Fruit fly (Drosophila melanogaster) whole organism, pupa: ENCODE measurements around the gene Hipk.

Source experiments
- CG10348 ChIP-seq: fragments of 200-800 bp; sonication (Bioruptor generic); IDR thresholded peaks from 2 replicates; pipeline ENCODE4 v1.3.6; 2022; ENCODE audit warnings: missing biosample characterization, missing genetic modification characterization
- CG12605 ChIP-seq: fragments of 200-800 bp; sonication (Bioruptor generic); IDR thresholded peaks from 2 replicates; pipeline ENCODE4 v1.3.6; 2022; ENCODE audit warnings: missing biosample characterization, missing genetic modification characterization
- CG13204 ChIP-seq: fragments of 200-800 bp; sonication (Bioruptor generic); optimal IDR thresholded peaks from 2 replicates; lab custom pipeline; 2018; ENCODE audit warnings: missing biosample characterization, mild to moderate bottlenecking, missing genetic modification characterization, moderate library complexity
- CG14655 ChIP-seq: fragments of 200-800 bp; sonication (Bioruptor generic); optimal IDR thresholded peaks from 3 replicates; lab custom pipeline; 2017; ENCODE audit warnings: mild to moderate bottlenecking, missing biosample characterization, missing genetic modification reagents, missing genetic modification characterization
- CG15710 ChIP-seq: fragments of 200-800 bp; sonication (Bioruptor generic); optimal IDR thresholded peaks from 2 replicates; lab custom pipeline; 2018; ENCODE audit warnings: missing biosample characterization, mild to moderate bottlenecking, missing genetic modification characterization, moderate library complexity
- CG17806 ChIP-seq: fragments of 200-800 bp; sonication (Bioruptor generic); optimal IDR thresholded peaks from 2 replicates; lab custom pipeline; 2018; ENCODE audit warnings: missing biosample characterization, mild to moderate bottlenecking, missing genetic modification characterization, moderate library complexity
- CG32121 ChIP-seq: fragments of 200-800 bp; sonication (Bioruptor generic); IDR thresholded peaks from 2 replicates; pipeline ENCODE4 v1.3.6; 2022; ENCODE audit warnings: missing biosample characterization, missing genetic modification characterization
- CG34367 ChIP-seq: fragments of 200-800 bp; sonication (Bioruptor generic); optimal IDR thresholded peaks from 2 replicates; lab custom pipeline; 2018; ENCODE audit warnings: missing biosample characterization, mild to moderate bottlenecking, missing genetic modification characterization
- CG4496 ChIP-seq: fragments of 200-800 bp; sonication (Bioruptor generic); IDR thresholded peaks from 3 replicates; pipeline ENCODE4 v1.3.6; 2022; ENCODE audit warnings: missing biosample characterization, missing genetic modification characterization
- CG8159 ChIP-seq: fragments of 200-800 bp; sonication (Bioruptor generic); optimal IDR thresholded peaks from 3 replicates; lab custom pipeline; 2018; ENCODE audit warnings: missing biosample characterization, mild to moderate bottlenecking, missing genetic modification characterization, moderate library complexity
- CG8301 ChIP-seq: fragments of 200-800 bp; sonication (Bioruptor generic); optimal IDR thresholded peaks from 2 replicates; lab custom pipeline; 2018; ENCODE audit warnings: missing biosample characterization, mild to moderate bottlenecking, missing genetic modification characterization
- CG9948 ChIP-seq: fragments of 200-800 bp; sonication (Bioruptor generic); optimal IDR thresholded peaks from 2 replicates; lab custom pipeline; 2018; ENCODE audit warnings: missing biosample characterization, mild to moderate bottlenecking, missing genetic modification characterization, moderate library complexity
- D1 ChIP-seq: fragments of 200-800 bp; sonication (Bioruptor generic); optimal IDR thresholded peaks from 2 replicates; lab custom pipeline; 2018; ENCODE audit warnings: missing biosample characterization, mild to moderate bottlenecking, missing genetic modification characterization, moderate library complexity
- EcR ChIP-seq: fragments of 200-800 bp; sonication (Bioruptor generic); optimal IDR thresholded peaks from 3 replicates; lab custom pipeline; 2019; ENCODE audit warnings: missing biosample characterization, missing genetic modification characterization, mild to moderate bottlenecking, moderate library complexity, missing genetic modification reagents
- Ets98B ChIP-seq: fragments of 200-800 bp; sonication (Bioruptor generic); IDR thresholded peaks from 2 replicates; pipeline ENCODE4 v1.3.6; 2022; ENCODE audit warnings: missing biosample characterization, missing genetic modification characterization
- Pif1A ChIP-seq: fragments of 200-800 bp; sonication (Bioruptor generic); optimal IDR thresholded peaks from 3 replicates; lab custom pipeline; 2016; ENCODE audit warnings: missing biosample characterization, missing genetic modification characterization
- Pif1B ChIP-seq: fragments of 200-800 bp; sonication (Bioruptor generic); optimal IDR thresholded peaks from 3 replicates; lab custom pipeline; 2016; ENCODE audit warnings: missing biosample characterization, missing genetic modification characterization
- Snoo ChIP-seq: fragments of 200-800 bp; sonication (Bioruptor generic); optimal IDR thresholded peaks from 3 replicates; lab custom pipeline; 2017; ENCODE audit warnings: missing biosample characterization, mild to moderate bottlenecking, missing genetic modification characterization, inconsistent platforms
- fd96Ca ChIP-seq: fragments of 200-800 bp; sonication (Bioruptor generic); IDR thresholded peaks from 3 replicates; pipeline ENCODE4 v1.3.6; 2022; ENCODE audit warnings: missing biosample characterization, missing genetic modification characterization
- gl ChIP-seq: fragments of 200-800 bp; sonication (Bioruptor generic); optimal IDR thresholded peaks from 2 replicates; lab custom pipeline; 2018; ENCODE audit warnings: missing biosample characterization, mild to moderate bottlenecking, missing genetic modification characterization
- rn ChIP-seq: fragments of 200-800 bp; sonication (Bioruptor generic); IDR thresholded peaks from 2 replicates; pipeline ENCODE4 v1.3.6; 2022; ENCODE audit warnings: missing biosample characterization, missing genetic modification characterization

Hipk gene

DNA sequence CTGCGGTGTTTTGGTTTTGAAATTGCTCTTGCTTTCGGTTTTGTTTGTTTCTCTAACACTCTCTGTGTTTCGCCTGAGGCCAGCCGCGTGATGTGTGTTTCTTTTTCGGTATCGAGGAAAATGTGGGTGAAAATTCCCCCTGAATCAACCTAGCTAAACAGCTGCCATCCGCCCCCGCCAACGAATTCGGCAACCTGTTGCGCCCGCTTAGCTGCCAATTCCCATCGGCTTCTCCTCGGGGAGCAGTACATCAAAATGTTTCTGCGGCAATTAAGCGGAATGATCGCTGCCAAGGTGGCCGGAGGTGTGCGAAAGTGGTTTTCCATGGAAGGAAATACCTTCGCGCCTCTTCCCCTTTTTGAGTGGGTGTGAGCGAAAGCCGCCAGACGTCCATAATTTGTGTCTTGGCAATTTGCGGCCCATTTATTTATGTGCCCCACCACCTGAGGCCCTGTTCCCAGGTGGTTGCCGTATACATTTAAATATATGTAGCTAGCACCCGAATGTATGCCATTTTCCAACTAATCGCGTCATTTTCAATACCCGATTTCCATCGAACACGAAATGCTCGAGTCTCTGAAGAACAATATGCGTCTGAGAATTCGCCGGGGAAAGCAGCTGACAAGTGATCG lies 43.8 kb downstream of the Hipk start:
- no peak for TF ChIP-seq rn
- no peak for TF ChIP-seq CG9948 (tag; lab: Kevin White, UChicago)
- no peak for TF ChIP-seq CG34367 (tag; lab: Kevin White, UChicago)
- no peak for TF ChIP-seq CG4496
- no peak for TF ChIP-seq CG14655 (GFP tag; lab: Kevin White, UChicago)
- no peak for TF ChIP-seq gl
- TF ChIP-seq Pif1B (GFP tag; lab: Kevin White, UChicago): no peak
- TF ChIP-seq CG8159: no peak
- TF ChIP-seq D1 (tag; lab: Kevin White, UChicago): no peak
- TF ChIP-seq CG12605 (GFP tag; lab: Robert Waterston, UW): no peak
- no peak for TF ChIP-seq fd96Ca
- no peak for TF ChIP-seq CG10348
- TF ChIP-seq EcR (GFP tag; lab: Kevin White, UChicago): no peak
- TF ChIP-seq Pif1A (GFP tag; lab: Kevin White, UChicago): no peak
- TF ChIP-seq CG32121: no peak
- TF ChIP-seq CG15710 (tag; lab: Kevin White, UChicago): no peak
- TF ChIP-seq, all 21 proteins: peak for 0

DNA sequence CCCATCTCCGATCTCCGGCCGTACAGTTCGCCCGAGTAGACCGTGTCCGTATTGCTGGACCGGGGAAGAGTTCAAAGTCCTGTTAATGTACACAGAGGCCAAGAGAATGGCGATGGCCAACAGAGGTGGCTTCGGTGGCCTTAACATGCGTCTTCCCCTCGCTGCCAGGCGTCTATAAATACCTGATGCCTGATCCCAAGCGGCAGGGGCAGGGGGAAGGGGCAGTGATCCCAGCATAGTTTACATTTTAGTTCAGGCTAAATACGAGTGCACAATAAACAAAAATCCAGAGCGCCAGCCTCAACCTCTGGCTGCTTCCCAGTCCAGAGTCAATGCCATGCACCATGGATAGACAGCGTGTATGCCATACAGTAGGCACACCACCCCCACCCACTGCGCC lies 45.0 kb downstream of the Hipk start:
- TF ChIP-seq Pif1B (GFP tag; lab: Kevin White, UChicago): no peak
- no peak for TF ChIP-seq rn
- no peak for TF ChIP-seq CG13204 (GFP tag; lab: Kevin White, UChicago)
- no peak for TF ChIP-seq CG17806 (tag; lab: Kevin White, UChicago)
- TF ChIP-seq fd96Ca: no peak
- peak; percentile 23 for TF ChIP-seq EcR (GFP tag; lab: Kevin White, UChicago)

DNA sequence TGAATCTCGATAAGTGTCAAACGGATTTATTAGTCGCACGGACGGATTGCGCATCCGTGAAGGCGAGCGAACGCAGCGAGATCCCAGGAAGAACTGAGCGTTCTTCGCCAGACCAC lies 46.2 kb downstream of the Hipk start, which contains the start of gene Kah:
Gene Kah, minus strand, starts transcription at position 101 of the 116 bp plus-strand sequence.
- TF ChIP-seq CG34367 (tag; lab: Kevin White, UChicago) (no peak), CG4496 (no peak), gl (no peak), CG9948 (tag; lab: Kevin White, UChicago) (no peak), CG15710 (tag; lab: Kevin White, UChicago) (no peak), CG8159 (no peak), CG32121 (no peak), rn (no peak), D1 (tag; lab: Kevin White, UChicago) (no peak), CG12605 (GFP tag; lab: Robert Waterston, UW) (no peak), CG14655 (GFP tag; lab: Kevin White, UChicago) (no peak), CG10348 (no peak), CG17806 (tag; lab: Kevin White, UChicago) (no peak), Ets98B (no peak), Snoo (no peak), EcR (GFP tag; lab: Kevin White, UChicago) (no peak)

DNA sequence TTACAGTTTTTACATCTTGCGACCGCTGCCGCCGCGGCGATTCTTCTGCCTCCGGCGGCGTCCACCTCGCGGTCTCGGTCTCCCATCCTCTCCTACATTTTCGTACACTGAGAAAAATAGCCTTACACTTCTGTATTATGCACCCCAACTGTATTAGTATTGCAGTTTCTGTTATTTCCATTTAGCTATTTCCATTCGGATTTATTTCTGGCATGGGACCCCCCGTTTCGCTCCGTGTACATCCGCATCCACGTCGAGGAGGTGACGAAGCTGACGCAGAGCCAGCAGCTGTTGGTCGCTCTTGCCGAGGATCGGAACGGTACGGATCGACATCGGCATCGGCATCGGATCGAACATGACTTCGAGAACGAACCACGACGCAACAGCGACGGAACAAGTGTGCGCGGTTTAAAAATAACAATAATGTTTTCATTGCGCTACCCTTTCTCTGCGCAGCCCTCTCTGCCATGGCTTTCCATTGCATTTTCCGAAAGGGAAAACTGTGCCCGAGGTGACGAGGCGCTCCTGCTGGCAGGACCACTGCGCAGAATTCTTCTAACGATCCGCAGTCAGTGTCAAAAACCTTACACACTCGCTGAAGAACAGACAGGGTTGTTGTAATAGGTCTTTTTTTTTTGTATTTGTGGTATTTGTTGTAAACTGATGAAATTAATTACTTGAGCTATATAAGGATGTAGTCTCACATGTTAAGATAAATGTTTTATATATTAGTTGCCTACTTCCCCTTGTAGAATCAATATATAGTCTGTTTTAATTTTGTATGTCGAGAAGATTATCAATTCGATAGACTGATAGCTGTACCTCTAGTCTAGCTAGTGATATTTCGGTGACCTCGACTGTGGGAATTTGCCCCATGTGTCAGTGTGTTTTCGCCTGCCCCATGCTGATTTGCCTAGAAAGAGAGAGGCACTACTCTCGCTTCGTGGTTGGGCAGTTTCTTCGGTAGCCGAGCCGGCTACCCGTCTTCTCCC lies 46.7 kb downstream of the Hipk start:
- peak; percentile 87 for TF ChIP-seq CG17806 (tag; lab: Kevin White, UChicago)
- peak; percentile 85 for TF ChIP-seq CG8159
- TF ChIP-seq D1 (tag; lab: Kevin White, UChicago): no peak
- peak; percentile 95 for TF ChIP-seq Ets98B
- TF ChIP-seq EcR (GFP tag; lab: Kevin White, UChicago): no peak
- TF ChIP-seq rn: peak; percentile 88
- peak; percentile 92 for TF ChIP-seq CG13204 (GFP tag; lab: Kevin White, UChicago)
- TF ChIP-seq CG15710 (tag; lab: Kevin White, UChicago): peak; percentile 87
- TF ChIP-seq Pif1B (GFP tag; lab: Kevin White, UChicago): peak; percentile 89
- peak; percentile 84 for TF ChIP-seq CG34367 (tag; lab: Kevin White, UChicago)
- TF ChIP-seq CG14655 (GFP tag; lab: Kevin White, UChicago): peak; percentile 86
- TF ChIP-seq CG12605 (GFP tag; lab: Robert Waterston, UW): peak; percentile 89
- peak; percentile 59 for TF ChIP-seq CG10348
- TF ChIP-seq CG4496: peak; percentile 94
- TF ChIP-seq CG9948 (tag; lab: Kevin White, UChicago): peak; percentile 82
- peak; percentile 94 for TF ChIP-seq fd96Ca
- TF ChIP-seq CG32121: peak; percentile 92
- TF ChIP-seq Pif1A (GFP tag; lab: Kevin White, UChicago): peak; percentile 88
- no peak for TF ChIP-seq Snoo
- peak; percentile 75 for TF ChIP-seq gl
- peak; percentile 86 for TF ChIP-seq CG8301

DNA sequence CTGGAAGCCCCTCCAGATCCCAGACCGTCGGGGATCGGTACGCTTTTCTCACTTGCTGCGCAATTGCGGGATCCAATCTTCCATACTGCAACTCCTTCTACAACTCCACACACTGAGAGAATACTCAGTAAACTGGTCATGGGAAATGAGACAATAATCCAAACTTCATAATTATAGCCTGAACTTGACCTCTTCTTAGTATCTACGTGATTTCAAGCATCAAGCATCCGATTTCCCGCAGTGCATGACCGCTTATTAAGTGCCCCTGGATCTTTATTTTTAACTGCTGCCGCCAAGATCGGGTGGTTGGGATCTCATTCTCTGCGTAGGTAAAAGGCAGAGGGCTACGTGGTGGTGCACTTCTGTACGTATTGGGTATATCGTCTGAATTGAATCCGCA lies 48.5 kb downstream of the Hipk start:
- TF ChIP-seq CG13204 (GFP tag; lab: Kevin White, UChicago) (no peak), CG12605 (GFP tag; lab: Robert Waterston, UW) (no peak), CG4496 (peak; percentile 39; the same call in 1 of the 3 replicates), CG32121 (no peak), EcR (GFP tag; lab: Kevin White, UChicago) (no peak), CG14655 (GFP tag; lab: Kevin White, UChicago) (no peak), D1 (tag; lab: Kevin White, UChicago) (no peak), CG8159 (no peak), fd96Ca (peak; percentile 51; the same call in 1 of the 3 replicates), gl (peak; percentile 31), CG15710 (tag; lab: Kevin White, UChicago) (peak; percentile 39), Ets98B (no peak), Pif1A (GFP tag; lab: Kevin White, UChicago) (no peak), CG17806 (tag; lab: Kevin White, UChicago) (peak; percentile 46), Snoo (no peak), CG8301 (no peak), CG9948 (tag; lab: Kevin White, UChicago) (peak; percentile 42)
